Worm (Caenorhabditis elegans): ENCODE data around the gene clec-184.

DNA sequence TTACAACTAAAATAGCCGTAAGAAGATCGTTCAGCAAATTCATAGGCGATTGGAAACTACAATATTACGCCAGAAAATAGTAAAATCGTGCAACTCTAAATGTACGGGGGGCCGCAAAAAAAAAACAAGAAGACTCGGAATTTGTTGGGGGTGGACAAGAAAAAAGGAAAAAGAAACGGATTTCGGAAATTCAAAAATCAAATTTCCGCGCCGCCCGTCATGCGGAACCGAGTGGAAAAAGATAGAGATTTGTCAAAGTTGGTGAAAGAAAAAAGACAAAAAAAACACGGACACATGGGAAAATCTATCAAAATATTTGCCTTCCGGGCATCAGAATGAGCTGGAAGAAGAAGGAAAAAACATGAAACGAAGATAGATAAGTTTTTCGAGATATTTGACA is 13.1 kb upstream of the clec-184 start:
- TF ChIP-seq lin-13 (GFP tag; optimal IDR thresholded peaks at IDR 0.05) (no peak), ztf-11 (tag; optimal IDR thresholded peaks at IDR 0.05) (no peak), unc-62 (GFP tag; optimal IDR thresholded peaks at IDR 0.05) (no peak), nhr-237 (tag; optimal IDR thresholded peaks at IDR 0.05) (no peak), lin-39 (tag; optimal IDR thresholded peaks at IDR 0.05) (no peak), blmp-1 (tag; optimal IDR thresholded peaks at IDR 0.05) (no peak), dpl-1 (GFP tag; optimal IDR thresholded peaks at IDR 0.05) (no peak), nhr-28 (tag; optimal IDR thresholded peaks at IDR 0.05) (no peak), efl-1 (optimal IDR thresholded peaks at IDR 0.05) (no peak), efl-1 (GFP tag; optimal IDR thresholded peaks at IDR 0.05 in 1 of 2) (no peak), nhr-11 (tag; optimal IDR thresholded peaks at IDR 0.05) (no peak), grh-1 (GFP tag; IDR thresholded peaks at IDR 0.05) (no peak)
